Worm (Caenorhabditis elegans): ENCODE measurements around the gene col-177.

ce11 chrX:10982051-10982450 lies 19.6 kb downstream of the col-177 start, which contains the start of gene ver-4:
- TF ChIP-seq atf-7 (tag; optimal IDR thresholded peaks at IDR 0.05) (no peak), mes-4 (tag; optimal IDR thresholded peaks at IDR 0.05) (no peak), lsl-1 (GFP tag; optimal IDR thresholded peaks at IDR 0.05) (no peak), cebp-2 (GFP tag; IDR thresholded peaks at IDR 0.05) (no peak), Y79H2A.3 (GFP tag; conservative IDR thresholded peaks at IDR 0.05) (no peak), hmg-20 (GFP tag; IDR thresholded peaks at IDR 0.05) (no peak), nhr-179 (tag; optimal IDR thresholded peaks at IDR 0.05) (no peak), pha-4 (tag; optimal IDR thresholded peaks at IDR 0.05) (no peak), dpl-1 (GFP tag; optimal IDR thresholded peaks at IDR 0.05) (no peak), C17E4.6 (GFP tag; IDR thresholded peaks at IDR 0.05) (no peak), ztf-26 (tag; optimal IDR thresholded peaks at IDR 0.05) (no peak), gei-17 (GFP tag; optimal IDR thresholded peaks at IDR 0.05) (no peak), rcor-1 (GFP tag; IDR thresholded peaks at IDR 0.05) (no peak)
